Worm (Caenorhabditis elegans) whole organism, L4 larva: Measurements from ENCODE around the gene cdr-7.

ENCODE experiments used
- F10B5.3 ChIP-seq: sonication (generic microtip); optimal IDR thresholded peaks from 2 replicates; lab custom pipeline; 2016; ENCODE audit warnings: mild to moderate bottlenecking, missing genetic modification characterization, missing compliant biosample characterization
- F26F4.8 ChIP-seq: fragments of 200-800 bp; sonication (Bioruptor generic); conservative IDR thresholded peaks from 2 replicates; pipeline ENCODE4 v1.3.6; 2022; ENCODE audit warnings: missing genetic modification characterization, missing compliant biosample characterization
- F49E8.2 ChIP-seq: sonication (generic microtip); optimal IDR thresholded peaks from 2 replicates; lab custom pipeline; 2016; ENCODE audit warnings: missing compliant biosample characterization, mild to moderate bottlenecking, missing genetic modification characterization, borderline replicate concordance
- R02D3.7 ChIP-seq: fragments of 150-350 bp; sonication (generic microtip); optimal IDR thresholded peaks from 3 replicates; lab custom pipeline; 2014; ENCODE audit warnings: missing biosample characterization, missing genetic modification characterization
- T20F7.1 ChIP-seq: fragments of 200-800 bp; sonication (Bioruptor generic); optimal IDR thresholded peaks from 2 replicates; lab custom pipeline; 2018; ENCODE audit warnings: mild to moderate bottlenecking, missing genetic modification characterization, missing compliant biosample characterization
- ceh-28 ChIP-seq: fragments of 150-350 bp; optimal IDR thresholded peaks from 2 replicates; lab custom pipeline; 2014; ENCODE audit warnings: missing biosample characterization, missing genetic modification reagents, missing genetic modification characterization
- daf-16 ChIP-seq, 3 experiments: sonication (generic microtip); optimal IDR thresholded peaks; 2 replicates each; lab custom pipeline; 2016 to 2017; ENCODE audit warnings: missing genetic modification characterization in 3 of 3, missing genetic modification reagents in 3 of 3, mild to moderate bottlenecking in 2 of 3, missing compliant biosample characterization in 2 of 3, missing biosample characterization in 1 of 3, moderate library complexity in 1 of 3
- dmd-6 ChIP-seq: fragments of 200-800 bp; sonication (Bioruptor generic); IDR thresholded peaks from 2 replicates; pipeline ENCODE4 v1.3.6; 2022; ENCODE audit warnings: missing genetic modification reagents, missing genetic modification characterization, missing compliant biosample characterization
- dve-1 ChIP-seq: sonication (generic microtip); optimal IDR thresholded peaks from 2 replicates; lab custom pipeline; 2017; ENCODE audit warnings: antibody characterized with exemption, mild to moderate bottlenecking, missing genetic modification characterization, missing compliant biosample characterization; ENCODE audit not compliant: insufficient read depth
- hlh-11 ChIP-seq: fragments of 200-800 bp; sonication (Bioruptor generic); optimal IDR thresholded peaks from 2 replicates; lab custom pipeline; 2018; ENCODE audit warnings: mild to moderate bottlenecking, missing genetic modification characterization, missing compliant biosample characterization
- hlh-30 ChIP-seq: sonication (generic microtip); optimal IDR thresholded peaks from 2 replicates; lab custom pipeline; 2017; ENCODE audit warnings: antibody characterized with exemption, mild to moderate bottlenecking, missing genetic modification characterization, missing compliant biosample characterization; ENCODE audit not compliant: insufficient read depth
- hmg-1.1 ChIP-seq: fragments of 200-800 bp; sonication (Bioruptor generic); IDR thresholded peaks from 2 replicates; pipeline ENCODE4 v1.3.6; 2022; ENCODE audit warnings: missing genetic modification reagents, missing genetic modification characterization, missing compliant biosample characterization
- lin-15B ChIP-seq: fragments of 150-350 bp; sonication (generic microtip); optimal IDR thresholded peaks from 3 replicates; lab custom pipeline; 2014; ENCODE audit warnings: missing biosample characterization, missing genetic modification characterization
- lin-38 ChIP-seq: fragments of 200-800 bp; sonication (Bioruptor generic); IDR thresholded peaks from 2 replicates; pipeline ENCODE4 v1.3.6; 2022; ENCODE audit warnings: missing genetic modification reagents, missing genetic modification characterization, missing compliant biosample characterization
- lin-39 ChIP-seq: fragments of 150-350 bp; optimal IDR thresholded peaks from 2 replicates; lab custom pipeline; 2014; ENCODE audit warnings: missing biosample characterization, missing genetic modification reagents, missing genetic modification characterization
- lir-3 ChIP-seq: sonication (generic microtip); optimal IDR thresholded peaks from 2 replicates; lab custom pipeline; 2016; ENCODE audit warnings: mild to moderate bottlenecking, missing genetic modification characterization, missing compliant biosample characterization
- madf-5 ChIP-seq, 2 experiments: fragments of 200-800 bp; sonication (Bioruptor generic); IDR thresholded peaks; 2 replicates each; pipeline ENCODE4 v1.3.6; 2022; ENCODE audit warnings: missing compliant biosample characterization in 2 of 2, missing genetic modification characterization in 2 of 2
- mdl-1 ChIP-seq, 2 experiments: fragments of 150-350 bp in 1 of 2; sonication (generic microtip) in 1 of 2; optimal IDR thresholded peaks; 2 replicates each; lab custom pipeline; 2014 to 2017; ENCODE audit warnings: missing biosample characterization in 2 of 2, missing genetic modification characterization in 2 of 2
- mep-1 ChIP-seq: fragments of 150-350 bp; sonication (generic microtip); optimal IDR thresholded peaks from 3 replicates; lab custom pipeline; 2014; ENCODE audit warnings: missing biosample characterization, missing genetic modification characterization
- mes-2 ChIP-seq: sonication (generic microtip); optimal IDR thresholded peaks from 2 replicates; lab custom pipeline; 2016; ENCODE audit warnings: missing genotype, mild to moderate bottlenecking, missing genetic modification characterization, missing compliant biosample characterization; ENCODE audit not compliant: poor library complexity, severe bottlenecking
- nhr-10 ChIP-seq: fragments of 150-350 bp; optimal IDR thresholded peaks from 2 replicates; lab custom pipeline; 2014; ENCODE audit warnings: missing biosample characterization, missing genetic modification characterization
- nhr-102 ChIP-seq: sonication (generic microtip); optimal IDR thresholded peaks from 2 replicates; lab custom pipeline; 2016; ENCODE audit warnings: mild to moderate bottlenecking, missing genetic modification characterization, moderate library complexity, missing compliant biosample characterization
- nhr-11 ChIP-seq: fragments of 150-350 bp; optimal IDR thresholded peaks from 2 replicates; lab custom pipeline; 2014; ENCODE audit warnings: missing biosample characterization, missing genetic modification characterization
- nhr-111 ChIP-seq: fragments of 200-800 bp; sonication (Bioruptor generic); optimal IDR thresholded peaks from 2 replicates; lab custom pipeline; 2018; ENCODE audit warnings: mild to moderate bottlenecking, missing genetic modification characterization, missing compliant biosample characterization
- nhr-28 ChIP-seq: fragments of 150-350 bp; optimal IDR thresholded peaks from 2 replicates; lab custom pipeline; 2014; ENCODE audit warnings: missing biosample characterization, missing genetic modification characterization
- nhr-48 ChIP-seq: sonication (generic microtip); optimal IDR thresholded peaks from 2 replicates; lab custom pipeline; 2016; ENCODE audit warnings: mild to moderate bottlenecking, missing genetic modification characterization, missing compliant biosample characterization
- nhr-6 ChIP-seq: fragments of 150-350 bp; optimal IDR thresholded peaks from 2 replicates; lab custom pipeline; 2014; ENCODE audit warnings: missing biosample characterization, missing genetic modification characterization
- nhr-77 ChIP-seq: fragments of 150-350 bp; optimal IDR thresholded peaks from 2 replicates; lab custom pipeline; 2014; ENCODE audit warnings: missing biosample characterization, missing genetic modification characterization
- pqm-1 ChIP-seq: sonication (generic microtip); optimal IDR thresholded peaks from 2 replicates; lab custom pipeline; 2017; ENCODE audit warnings: missing biosample characterization, missing genetic modification characterization
- unc-62 ChIP-seq, 3 experiments: fragments of 150-350 bp in 1 of 3; sonication (generic microtip); optimal IDR thresholded peaks in 2 of 3; peaks in 1 of 3; 1 replicate in 1 of 3; 2 replicates in 2 of 3; lab custom pipeline; 2014 to 2017; ENCODE audit warnings: missing biosample characterization in 3 of 3, missing genetic modification characterization in 3 of 3, missing genetic modification reagents in 3 of 3, missing genotype in 1 of 3
- vab-7 ChIP-seq: fragments of 200-800 bp; sonication (Bioruptor generic); IDR thresholded peaks from 2 replicates; pipeline ENCODE4 v1.3.6; 2022; ENCODE audit warnings: missing genetic modification reagents, missing genetic modification characterization, missing compliant biosample characterization

The cdr-7 gene

DNA sequence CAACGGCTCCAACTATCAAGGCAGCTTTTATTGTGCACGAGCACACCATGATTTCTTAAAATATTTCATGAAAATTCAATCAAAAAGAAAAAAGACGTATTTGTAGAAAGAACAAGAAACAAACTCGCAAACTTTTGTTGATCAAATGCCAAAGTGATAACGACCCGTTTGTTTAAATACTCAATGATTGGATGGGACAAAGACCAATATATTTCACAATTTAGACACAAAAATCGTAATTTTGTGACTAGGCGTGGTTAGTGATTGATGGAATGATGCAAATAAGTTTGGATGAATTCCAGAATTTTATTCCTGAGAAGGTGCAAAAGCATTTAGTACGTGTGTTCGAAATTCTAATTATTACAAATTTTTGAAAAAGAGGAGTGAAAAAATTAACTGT lies 3.7 kb upstream of the cdr-7 start, which contains the start of gene cdr-2:
Gene cdr-2, minus strand, starts transcription at position 54 of the 400 bp plus-strand sequence.
- TF ChIP-seq nhr-77, result peak; percentile 23
- no peak for TF ChIP-seq nhr-10 (tag; lab: Kevin White, UChicago)
- TF ChIP-seq daf-16 (GFP tag; optimal IDR thresholded peaks at IDR 0.05; lab: Kevin White, UChicago), result no peak
- peak; percentile 63 for TF ChIP-seq daf-16 (tag; optimal IDR thresholded peaks at IDR 0.05; lab: Kevin White, UChicago)
- TF ChIP-seq mes-2, result no peak
- peak; percentile 61 for TF ChIP-seq pqm-1 (tag; lab: Kevin White, UChicago)
- peak; percentile 77 for TF ChIP-seq dmd-6 (GFP tag; lab: Robert Waterston, UW)
- TF ChIP-seq madf-5 (GFP tag; IDR thresholded peaks at IDR 0.05; lab: Robert Waterston, UW), result no peak
- no peak for TF ChIP-seq ceh-28
- no peak for TF ChIP-seq F10B5.3 (tag; lab: Kevin White, UChicago)
- peak; percentile 47 for TF ChIP-seq dve-1
- TF ChIP-seq lin-38, result no peak
- no peak for TF ChIP-seq F49E8.2 (tag; lab: Kevin White, UChicago)
- TF ChIP-seq vab-7 (GFP tag; lab: Robert Waterston, UW), result no peak
- TF ChIP-seq nhr-28 (tag; lab: Kevin White, UChicago), result peak; percentile 70
- TF ChIP-seq nhr-11 (tag; lab: Kevin White, UChicago), result no peak

DNA sequence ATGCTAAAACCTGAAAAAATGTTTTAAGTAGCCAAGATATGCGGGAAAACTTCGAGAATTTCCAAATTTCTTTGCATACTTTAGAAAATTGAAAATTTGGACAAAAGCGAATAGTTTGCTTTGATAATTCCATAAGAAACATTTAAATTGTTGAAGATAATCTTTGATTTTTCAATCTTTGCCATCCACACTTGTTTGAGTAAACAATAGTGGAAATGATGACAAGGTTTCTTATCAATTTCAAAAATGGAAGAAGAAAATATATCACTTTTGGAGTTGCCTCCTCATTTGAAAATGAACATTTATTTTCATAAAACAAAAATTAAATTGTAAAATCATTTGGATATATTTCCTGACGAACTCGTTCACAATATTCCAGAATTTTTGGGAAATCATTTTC lies 2.4 kb upstream of the cdr-7 start:
- TF ChIP-seq daf-16 (GFP tag; optimal IDR thresholded peaks at IDR 0.05; lab: Kevin White, UChicago) (no peak), daf-16 (tag; optimal IDR thresholded peaks at IDR 0.05; lab: Kevin White, UChicago) (peak; percentile 65), pqm-1 (tag; lab: Kevin White, UChicago) (peak; percentile 55), dve-1 (peak; percentile 26), mes-2 (no peak), nhr-28 (tag; lab: Kevin White, UChicago) (peak; percentile 16)

DNA sequence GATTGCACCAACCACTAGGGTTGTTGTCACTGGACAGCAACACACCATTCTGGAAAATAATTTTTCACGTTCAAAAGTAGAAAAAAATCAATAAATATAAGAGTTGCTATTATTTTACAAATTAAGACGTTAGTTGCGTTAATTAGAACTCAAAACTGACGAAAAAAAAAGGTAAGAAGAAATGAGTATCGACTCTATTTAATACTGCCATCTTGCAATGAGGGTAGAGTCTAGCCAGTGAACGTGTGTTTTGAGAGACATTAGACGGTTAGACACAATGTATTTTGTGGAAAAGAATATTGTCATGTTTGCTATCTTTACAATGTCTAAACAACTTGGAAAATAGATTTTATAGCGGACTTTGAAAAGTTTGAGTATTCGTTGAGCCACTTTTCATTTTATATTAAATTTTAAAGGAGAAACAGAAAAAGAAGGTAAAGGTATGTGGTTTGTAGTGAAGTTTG lies 1.8 kb upstream of the cdr-7 start, which contains the start of gene cdr-6:
Gene cdr-6, minus strand, starts transcription at position 51 of the 464 bp plus-strand sequence.
- TF ChIP-seq dve-1 (peak; percentile 45), mep-1 (tag; lab: Kevin White, UChicago) (peak; percentile 12), F26F4.8 (GFP tag; lab: Robert Waterston, UW) (no peak), nhr-48 (tag; lab: Kevin White, UChicago) (peak; percentile 13), lin-15B (tag; lab: Kevin White, UChicago) (no peak), unc-62 (GFP tag; optimal IDR thresholded peaks at IDR 0.05 in 1 of 2; lab: Kevin White, UChicago) (peak in 1 of 2 experiments; percentile 83), unc-62 (tag; optimal IDR thresholded peaks at IDR 0.05; lab: Kevin White, UChicago) (no peak), hlh-30 (tag; lab: Kevin White, UChicago) (peak; percentile 17), nhr-11 (tag; lab: Kevin White, UChicago) (no peak), hlh-11 (tag; lab: Kevin White, UChicago) (peak; percentile 26), nhr-77 (no peak), hmg-1.1 (GFP tag; lab: Robert Waterston, UW) (0 out of 2 replicates have a peak, but pooled peaks have one; percentile 10), mdl-1 (tag; optimal IDR thresholded peaks at IDR 0.05; lab: Kevin White, UChicago) (peak in 1 of 2 experiments; percentile 24), daf-16 (GFP tag; optimal IDR thresholded peaks at IDR 0.05; lab: Kevin White, UChicago) (no peak), daf-16 (tag; optimal IDR thresholded peaks at IDR 0.05; lab: Kevin White, UChicago) (peak; percentile 79), nhr-102 (tag; lab: Kevin White, UChicago) (peak; percentile 34), lir-3 (tag; lab: Kevin White, UChicago) (no peak), nhr-6 (tag; lab: Kevin White, UChicago) (peak; percentile 52), nhr-28 (tag; lab: Kevin White, UChicago) (peak; percentile 77), lin-39 (tag; lab: Kevin White, UChicago) (no peak), dmd-6 (GFP tag; lab: Robert Waterston, UW) (peak; percentile 51), nhr-111 (GFP tag; lab: Kevin White, UChicago) (no peak), T20F7.1 (peak; percentile 18)

- peak in 1 of 2 experiments; percentile 80 for TF ChIP-seq unc-62 (GFP tag; optimal IDR thresholded peaks at IDR 0.05 in 1 of 2; lab: Kevin White, UChicago)
- TF ChIP-seq unc-62 (tag; optimal IDR thresholded peaks at IDR 0.05; lab: Kevin White, UChicago), result no peak
- TF ChIP-seq R02D3.7 (tag; lab: Kevin White, UChicago), result no peak
These were observed 408 bp upstream of the cdr-7 start for ce11 chrV:12412321-12412720.
